Worm (Caenorhabditis elegans) whole organism, L1 larva: ENCODE results near the gene B0024.4.

Source experiments
- C16A3.4 ChIP-seq: fragments of 150-350 bp; optimal IDR thresholded peaks from 2 replicates; lab custom pipeline; 2014; ENCODE audit warnings: missing biosample characterization, missing genetic modification characterization
- Y116A8C.19 ChIP-seq: sonication (generic microtip); optimal IDR thresholded peaks from 2 replicates; lab custom pipeline; 2016; ENCODE audit warnings: missing compliant biosample characterization, missing genetic modification characterization, borderline replicate concordance
- aha-1 ChIP-seq: fragments of 150-350 bp; optimal IDR thresholded peaks from 2 replicates; lab custom pipeline; 2014; ENCODE audit warnings: missing biosample characterization, missing genetic modification characterization
- ama-1 ChIP-seq: fragments of 150-350 bp; optimal IDR thresholded peaks from 2 replicates; lab custom pipeline; 2014
- blmp-1 ChIP-seq: fragments of 150-350 bp; optimal IDR thresholded peaks from 2 replicates; lab custom pipeline; 2014; ENCODE audit warnings: missing biosample characterization, missing genetic modification characterization
- ceh-8 ChIP-seq: fragments of 200-800 bp; sonication (Bioruptor generic); optimal IDR thresholded peaks from 2 replicates; lab custom pipeline; 2018; ENCODE audit warnings: mild to moderate bottlenecking, missing genetic modification characterization, moderate library complexity, missing compliant biosample characterization
- ceh-82 ChIP-seq, 3 experiments: fragments of 150-350 bp in 1 of 3; sonication (generic microtip) in 2 of 3; optimal IDR thresholded peaks; 2 replicates each; lab custom pipeline; 2014 to 2017; ENCODE audit warnings: missing biosample characterization in 3 of 3, missing genetic modification characterization in 3 of 3
- ces-1 ChIP-seq: fragments of 150-350 bp; optimal IDR thresholded peaks from 2 replicates; lab custom pipeline; 2014; ENCODE audit warnings: missing biosample characterization, missing genetic modification reagents, missing genetic modification characterization
- dsc-1 ChIP-seq: sonication (generic microtip); optimal IDR thresholded peaks from 2 replicates; lab custom pipeline; 2016; ENCODE audit warnings: mild to moderate bottlenecking, missing genetic modification characterization, missing compliant biosample characterization
- efl-1 ChIP-seq, 4 experiments: fragments of 150-350 bp; optimal IDR thresholded peaks in 3 of 4; peaks in 1 of 4; 1 replicate in 1 of 4; 2 replicates in 3 of 4; lab custom pipeline; 2014; ENCODE audit warnings: missing biosample characterization in 2 of 4, missing genetic modification characterization in 2 of 4, missing genetic modification reagents in 2 of 4
- efl-3 ChIP-seq: fragments of 200-800 bp; sonication (Bioruptor generic); optimal IDR thresholded peaks from 2 replicates; lab custom pipeline; 2018; ENCODE audit warnings: mild to moderate bottlenecking, missing genetic modification characterization, missing compliant biosample characterization
- egl-13 ChIP-seq: sonication (generic microtip); optimal IDR thresholded peaks from 2 replicates; lab custom pipeline; 2016; ENCODE audit warnings: missing genotype, missing genetic modification reagents, missing genetic modification characterization, missing compliant biosample characterization
- egl-27 ChIP-seq, 2 experiments: fragments of 150-350 bp in 1 of 2; sonication (generic microtip); optimal IDR thresholded peaks; 3 replicates each; lab custom pipeline; 2017 to 2018; ENCODE audit warnings: missing biosample characterization in 2 of 2, missing genetic modification characterization in 2 of 2, missing genetic modification reagents in 2 of 2
- elt-2 ChIP-seq: sonication (generic microtip); optimal IDR thresholded peaks from 2 replicates; lab custom pipeline; 2016; ENCODE audit warnings: missing genetic modification characterization, mild to moderate bottlenecking, inconsistent platforms, missing compliant biosample characterization, missing genetic modification reagents
- fkh-4 ChIP-seq: sonication (generic microtip); optimal IDR thresholded peaks from 2 replicates; lab custom pipeline; 2016; ENCODE audit warnings: missing compliant biosample characterization, missing genetic modification characterization, borderline replicate concordance
- fos-1 ChIP-seq: fragments of 150-350 bp; optimal IDR thresholded peaks from 2 replicates; lab custom pipeline; 2014; ENCODE audit warnings: missing biosample characterization, missing genetic modification characterization
- grh-1 ChIP-seq: fragments of 200-800 bp; sonication (Bioruptor generic); IDR thresholded peaks from 2 replicates; pipeline ENCODE4 v1.3.6; 2022; ENCODE audit warnings: missing genetic modification reagents, missing genetic modification characterization, missing compliant biosample characterization
- hlh-4 ChIP-seq: sonication (generic microtip); optimal IDR thresholded peaks from 2 replicates; lab custom pipeline; 2016; ENCODE audit warnings: mild to moderate bottlenecking, missing genetic modification characterization, missing compliant biosample characterization
- jun-1 ChIP-seq: fragments of 150-350 bp; optimal IDR thresholded peaks from 2 replicates; lab custom pipeline; 2014; ENCODE audit warnings: missing biosample characterization, missing genetic modification reagents, missing genetic modification characterization
- lin-14 ChIP-seq: fragments of 200-800 bp; sonication (Bioruptor generic); optimal IDR thresholded peaks from 2 replicates; lab custom pipeline; 2018; ENCODE audit warnings: mild to moderate bottlenecking, missing genetic modification characterization, moderate library complexity, missing compliant biosample characterization
- lin-15B ChIP-seq: fragments of 150-350 bp; sonication (generic microtip); optimal IDR thresholded peaks from 3 replicates; lab custom pipeline; 2014; ENCODE audit warnings: missing biosample characterization, missing genetic modification characterization
- lin-35 ChIP-seq, 2 experiments: fragments of 150-350 bp; optimal IDR thresholded peaks; 2 replicates each; lab custom pipeline; 2014; ENCODE audit warnings: missing biosample characterization in 2 of 2, missing genetic modification characterization in 2 of 2, missing genetic modification reagents in 2 of 2
- lin-39 ChIP-seq: fragments of 150-350 bp; optimal IDR thresholded peaks from 2 replicates; lab custom pipeline; 2014; ENCODE audit warnings: missing biosample characterization, missing genetic modification reagents, missing genetic modification characterization
- mab-9 ChIP-seq: fragments of 200-800 bp; sonication (Bioruptor generic); IDR thresholded peaks from 2 replicates; pipeline ENCODE4 v1.3.6; 2022; ENCODE audit warnings: missing genetic modification reagents, missing genetic modification characterization, missing compliant biosample characterization
- mdl-1 ChIP-seq, 2 experiments: fragments of 150-350 bp; optimal IDR thresholded peaks; 2 replicates each; lab custom pipeline; 2014 to 2017; ENCODE audit warnings: missing biosample characterization in 2 of 2, missing genetic modification characterization in 2 of 2, inconsistent platforms in 1 of 2
- mep-1 ChIP-seq: fragments of 150-350 bp; optimal IDR thresholded peaks from 2 replicates; lab custom pipeline; 2014; ENCODE audit warnings: missing biosample characterization, missing genetic modification characterization
- nhr-20 ChIP-seq: sonication (generic microtip); optimal IDR thresholded peaks from 2 replicates; lab custom pipeline; 2016; ENCODE audit warnings: mild to moderate bottlenecking, missing genetic modification characterization, missing compliant biosample characterization
- nhr-237 ChIP-seq: fragments of 150-350 bp; optimal IDR thresholded peaks from 2 replicates; lab custom pipeline; 2014; ENCODE audit warnings: missing biosample characterization, missing genetic modification characterization
- nhr-28 ChIP-seq: fragments of 150-350 bp; optimal IDR thresholded peaks from 2 replicates; lab custom pipeline; 2014; ENCODE audit warnings: missing biosample characterization, missing genetic modification characterization
- nhr-47 ChIP-seq: sonication (generic microtip); optimal IDR thresholded peaks from 2 replicates; lab custom pipeline; 2016; ENCODE audit warnings: mild to moderate bottlenecking, missing genetic modification characterization, moderate library complexity, missing compliant biosample characterization
- nhr-71 ChIP-seq: sonication (generic microtip); optimal IDR thresholded peaks from 2 replicates; lab custom pipeline; 2016; ENCODE audit warnings: mild to moderate bottlenecking, missing genetic modification characterization, moderate library complexity, missing compliant biosample characterization
- nhr-85 ChIP-seq: sonication (generic microtip); peaks from one replicate; lab custom pipeline; 2016; ENCODE audit warnings: missing genetic modification characterization, inconsistent platforms, missing compliant biosample characterization
- nhr-90 ChIP-seq: sonication (generic microtip); optimal IDR thresholded peaks from 2 replicates; lab custom pipeline; 2016; ENCODE audit warnings: mild to moderate bottlenecking, missing genetic modification characterization, missing compliant biosample characterization; ENCODE audit not compliant: poor library complexity
- pag-3 ChIP-seq: sonication (generic microtip); optimal IDR thresholded peaks from 2 replicates; lab custom pipeline; 2017; ENCODE audit warnings: missing genetic modification characterization, mild to moderate bottlenecking, missing compliant biosample characterization, antibody characterized with exemption, borderline replicate concordance; ENCODE audit not compliant: insufficient read depth
- skn-1 ChIP-seq: fragments of 150-350 bp; optimal IDR thresholded peaks from 2 replicates; lab custom pipeline; 2014; ENCODE audit warnings: missing biosample characterization, missing genetic modification characterization
- snu-23 ChIP-seq: sonication (generic microtip); optimal IDR thresholded peaks from 2 replicates; lab custom pipeline; 2016; ENCODE audit warnings: missing genetic modification characterization, missing compliant biosample characterization
- sptf-1 ChIP-seq: fragments of 150-350 bp; optimal IDR thresholded peaks from 2 replicates; lab custom pipeline; 2014; ENCODE audit warnings: missing biosample characterization, missing genetic modification characterization
- sup-37 ChIP-seq: fragments of 200-800 bp; sonication (Bioruptor generic); optimal IDR thresholded peaks from 2 replicates; lab custom pipeline; 2018; ENCODE audit warnings: mild to moderate bottlenecking, missing genetic modification characterization, missing compliant biosample characterization
- swsn-7 ChIP-seq: sonication (generic microtip); optimal IDR thresholded peaks from 2 replicates; lab custom pipeline; 2016; ENCODE audit warnings: missing genetic modification characterization, missing compliant biosample characterization
- tbx-2 ChIP-seq: sonication (generic microtip); optimal IDR thresholded peaks from 2 replicates; lab custom pipeline; 2016; ENCODE audit warnings: missing genetic modification characterization, missing compliant biosample characterization
- unc-62 ChIP-seq: fragments of 150-350 bp; optimal IDR thresholded peaks from 2 replicates; lab custom pipeline; 2014; ENCODE audit warnings: missing biosample characterization, missing genetic modification reagents, missing genetic modification characterization
- vab-15 ChIP-seq: sonication (generic microtip); optimal IDR thresholded peaks from 2 replicates; lab custom pipeline; 2017; ENCODE audit warnings: missing genotype, mild to moderate bottlenecking, missing genetic modification characterization, missing compliant biosample characterization
- ztf-11 ChIP-seq, 2 experiments: sonication (generic microtip); optimal IDR thresholded peaks; 2 replicates each; lab custom pipeline; 2016 to 2017; ENCODE audit warnings: missing genetic modification characterization in 2 of 2, missing biosample characterization in 1 of 2, missing compliant biosample characterization in 1 of 2

Gene B0024.4

DNA sequence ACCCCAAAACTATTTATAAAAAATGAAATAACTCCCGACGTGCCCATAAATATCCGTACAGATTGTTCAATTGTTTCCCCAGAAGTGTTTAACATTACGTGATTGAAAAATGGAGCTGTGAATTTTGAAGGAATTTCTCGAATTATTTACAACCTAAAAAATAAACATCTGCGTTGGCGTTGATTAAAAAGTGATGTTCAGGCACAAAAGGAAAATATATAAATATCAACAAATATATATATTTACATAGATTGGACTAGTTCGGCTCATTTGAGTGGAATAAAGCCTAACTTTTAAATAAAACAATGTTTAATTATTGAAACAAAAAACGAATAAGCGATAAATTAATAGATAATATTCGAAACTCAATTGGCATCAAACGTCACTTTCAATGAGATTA, 36.7 kb upstream of the B0024.4 start, which contains the start of gene sri-18:
TSS of gene sri-18 (minus strand) at position 101 of the 400 bp plus-strand sequence.
- TF ChIP-seq jun-1 (tag; lab: Kevin White, UChicago) (no peak), grh-1 (GFP tag; lab: Robert Waterston, UW) (no peak), pag-3 (tag; lab: Kevin White, UChicago) (no peak), Y116A8C.19 (tag; lab: Kevin White, UChicago) (no peak), fos-1 (tag; lab: Kevin White, UChicago) (no peak), skn-1 (no peak), vab-15 (tag; lab: Kevin White, UChicago) (no peak), ama-1 (lab: Kevin White, UChicago) (no peak)

ce11 chrV:10265019-10265418, 32.2 kb upstream of the B0024.4 start:
- TF ChIP-seq nhr-71 (peak; percentile 18), tbx-2 (tag; lab: Kevin White, UChicago) (no peak), lin-14 (GFP tag; lab: Kevin White, UChicago) (peak; percentile 56), nhr-47 (peak; percentile 6), ces-1 (GFP tag; lab: Kevin White, UChicago) (peak; percentile 10), swsn-7 (tag; lab: Kevin White, UChicago) (no peak)

ce11 chrV:10266050-10266449, 31.1 kb upstream of the B0024.4 start:
- TF ChIP-seq elt-2 (no peak), snu-23 (no peak)

ce11 chrV:10270214-10270613, 27.0 kb upstream of the B0024.4 start, which contains the start of gene ric-4:
TSS of gene ric-4 (minus strand) at chrV:10270314.
- peak; percentile 14 for TF ChIP-seq dsc-1
- no peak for TF ChIP-seq ceh-82 (tag; optimal IDR thresholded peaks at IDR 0.05; lab: Kevin White, UChicago)

DNA sequence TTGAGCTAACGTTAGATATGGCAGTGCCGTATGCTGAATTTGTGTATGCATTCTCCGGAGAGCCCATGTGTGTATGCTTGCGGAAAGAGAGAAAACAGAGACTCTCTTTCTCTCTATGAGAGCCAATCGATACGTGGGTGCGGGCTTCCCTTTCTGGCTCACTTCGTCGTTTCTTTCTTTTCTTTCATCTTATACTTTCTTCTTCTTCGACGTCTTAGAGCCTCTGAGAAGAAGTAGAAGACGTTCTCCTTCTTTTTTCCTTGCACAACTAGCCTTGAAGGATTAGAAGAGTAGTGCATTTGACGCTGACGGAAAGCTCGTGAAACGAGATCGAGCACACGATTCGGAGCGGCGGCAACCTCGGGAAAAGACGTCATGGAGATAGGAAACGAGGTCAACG, 23.4 kb upstream of the B0024.4 start:
- TF ChIP-seq mep-1 (peak; percentile 15), vab-15 (tag; lab: Kevin White, UChicago) (no peak), lin-39 (tag; lab: Kevin White, UChicago) (no peak), swsn-7 (tag; lab: Kevin White, UChicago) (peak; percentile 60), aha-1 (tag; lab: Kevin White, UChicago) (no peak), lin-14 (GFP tag; lab: Kevin White, UChicago) (peak; percentile 86), mdl-1 (tag; optimal IDR thresholded peaks at IDR 0.05; lab: Kevin White, UChicago) (no peak), mab-9 (GFP tag; lab: Robert Waterston, UW) (0 out of 2 replicates have a peak, but pooled peaks have one; percentile 44), sup-37 (GFP tag; lab: Kevin White, UChicago) (no peak), ama-1 (lab: Kevin White, UChicago) (no peak), nhr-47 (peak; percentile 56), C16A3.4 (tag; lab: Kevin White, UChicago) (no peak), hlh-4 (tag; lab: Kevin White, UChicago) (no peak), pag-3 (tag; lab: Kevin White, UChicago) (no peak), nhr-90 (no peak), lin-15B (no peak), nhr-28 (tag; lab: Kevin White, UChicago) (no peak), efl-1 (optimal IDR thresholded peaks at IDR 0.05; lab: Kevin White, UChicago) (peak; percentile 35 to 41), efl-1 (GFP tag; optimal IDR thresholded peaks at IDR 0.05 in 1 of 2; lab: Kevin White, UChicago) (no peak), lin-35 (GFP tag; optimal IDR thresholded peaks at IDR 0.05; lab: Kevin White, UChicago) (peak in 1 of 2 experiments; percentile 42), nhr-20 (tag; lab: Kevin White, UChicago) (no peak), egl-27 (tag; optimal IDR thresholded peaks at IDR 0.05; lab: Kevin White, UChicago) (no peak), blmp-1 (tag; lab: Kevin White, UChicago) (no peak), sptf-1 (no peak), snu-23 (peak; percentile 29), ceh-8 (GFP tag; lab: Kevin White, UChicago) (no peak), nhr-85 (tag; lab: Kevin White, UChicago) (no peak), fkh-4 (no peak), efl-3 (GFP tag; lab: Kevin White, UChicago) (no peak), nhr-237 (tag; lab: Kevin White, UChicago) (no peak), egl-13 (peak; percentile 45), Y116A8C.19 (tag; lab: Kevin White, UChicago) (no peak), unc-62 (GFP tag; lab: Kevin White, UChicago) (no peak), ztf-11 (tag; optimal IDR thresholded peaks at IDR 0.05; lab: Kevin White, UChicago) (no peak)
